Worm (Caenorhabditis elegans): ENCODE measurements around the gene frm-8.

ce11 chrIII:3253043-3253442, 34.1 kb upstream of the frm-8 start, which contains the start of gene Y53G8AL.3:
- no peak for TF ChIP-seq fkh-10 (GFP tag; optimal IDR thresholded peaks at IDR 0.05)
- no peak for TF ChIP-seq nhr-28 (tag; optimal IDR thresholded peaks at IDR 0.05)
- TF ChIP-seq nhr-20 (tag; optimal IDR thresholded peaks at IDR 0.05): no peak

All from whole organism, L1 larva.